Worm (Caenorhabditis elegans): ENCODE data around the gene col-117.

The col-117 gene

ce11 chrIV:8813614-8814013, 10.4 kb downstream of the col-117 start, which contains the start of gene exc-5 (continued):
- no peak for TF ChIP-seq nhr-179 (tag; optimal IDR thresholded peaks at IDR 0.05)
- TF ChIP-seq snpc-3.4 (tag; optimal IDR thresholded peaks at IDR 0.05) = no peak
- TF ChIP-seq lin-26 (GFP tag; IDR thresholded peaks at IDR 0.05) = no peak
- no peak for TF ChIP-seq mel-28 (tag; optimal IDR thresholded peaks at IDR 0.05; ENCODE audit: borderline replicate concordance)
- no peak for TF ChIP-seq madf-3 (GFP tag; IDR thresholded peaks at IDR 0.05)
- no peak for TF ChIP-seq atf-7 (tag; optimal IDR thresholded peaks at IDR 0.05)
- no peak for TF ChIP-seq athp-1 (tag; optimal IDR thresholded peaks at IDR 0.05)
- no peak for TF ChIP-seq snpc-1.1 (tag; optimal IDR thresholded peaks at IDR 0.05; ENCODE audit: insufficient read depth)

ce11 chrIV:8807327-8807726, 16.7 kb downstream of the col-117 start:
- TF ChIP-seq madf-6 (GFP tag; IDR thresholded peaks at IDR 0.05) (no peak), nhr-80 (tag; optimal IDR thresholded peaks at IDR 0.05) (peak; percentile 35), lir-1 (GFP tag; conservative IDR thresholded peaks at IDR 0.05) (no peak), ceh-40 (GFP tag; IDR thresholded peaks at IDR 0.05) (no peak)

- TF ChIP-seq nhr-90 (tag; optimal IDR thresholded peaks at IDR 0.05) (no peak), dox-1 (GFP tag; IDR thresholded peaks at IDR 0.05) (no peak), ceh-91 (GFP tag; IDR thresholded peaks at IDR 0.05) (no peak), mcd-1 (GFP tag; IDR thresholded peaks at IDR 0.05) (no peak), madf-3 (GFP tag; IDR thresholded peaks at IDR 0.05) (no peak), T26A5.8 (tag; optimal IDR thresholded peaks at IDR 0.05) (no peak), pha-4 (tag; optimal IDR thresholded peaks at IDR 0.05) (no peak), C17E4.6 (GFP tag; IDR thresholded peaks at IDR 0.05) (no peak), egl-18 (GFP tag; IDR thresholded peaks at IDR 0.05) (no peak), gei-17 (GFP tag; optimal IDR thresholded peaks at IDR 0.05) (no peak), lin-35 (GFP tag; optimal IDR thresholded peaks at IDR 0.05) (no peak), xnd-1 (tag; optimal IDR thresholded peaks at IDR 0.05) (no peak)
Observed at ce11 chrIV:8798255-8798654, 25.7 kb downstream of the col-117 start, which contains the start of gene clec-182. Gene clec-182 (minus strand): TSS chrIV:8798355.

- no peak for TF ChIP-seq attf-3 (GFP tag; conservative IDR thresholded peaks at IDR 0.05)
- TF ChIP-seq somi-1 (GFP tag; optimal IDR thresholded peaks at IDR 0.05) = no peak
- TF ChIP-seq K12H6.12 (tag; optimal IDR thresholded peaks at IDR 0.05) = peak; percentile 16
Observed at ce11 chrIV:8796246-8796645, 27.7 kb downstream of the col-117 start.

- TF ChIP-seq ceh-40 (GFP tag; IDR thresholded peaks at IDR 0.05) (no peak), C06A6.2 (GFP tag; conservative IDR thresholded peaks at IDR 0.05) (peak; percentile 73), F39B2.1 (GFP tag; IDR thresholded peaks at IDR 0.05) (no peak), akir-1 (GFP tag; optimal IDR thresholded peaks at IDR 0.05) (no peak), rcor-1 (GFP tag; IDR thresholded peaks at IDR 0.05) (peak; percentile 22; the same call in 1 of the 2 replicates), sea-2 (GFP tag; IDR thresholded peaks at IDR 0.05) (no peak), sptf-2 (GFP tag; optimal IDR thresholded peaks at IDR 0.05) (no peak), ztf-26 (tag; optimal IDR thresholded peaks at IDR 0.05) (peak; percentile 93), D2030.7 (GFP tag; IDR thresholded peaks at IDR 0.05) (no peak), snpc-4 (GFP tag; optimal IDR thresholded peaks at IDR 0.05) (peak; percentile 36), snpc-4 (tag; optimal IDR thresholded peaks at IDR 0.05) (peak; percentile 1 to 71 (median 68)), F57C9.4 (tag; optimal IDR thresholded peaks at IDR 0.05) (no peak), somi-1 (GFP tag; optimal IDR thresholded peaks at IDR 0.05) (peak; percentile 94), xnd-1 (tag; optimal IDR thresholded peaks at IDR 0.05) (no peak), aptf-3 (GFP tag; IDR thresholded peaks at IDR 0.05) (no peak), madf-10 (tag; optimal IDR thresholded peaks at IDR 0.05) (peak; percentile 89), cebp-2 (GFP tag; IDR thresholded peaks at IDR 0.05) (no peak), him-1 (tag; optimal IDR thresholded peaks at IDR 0.05) (no peak), ceh-79 (tag; optimal IDR thresholded peaks at IDR 0.05) (no peak), B0019.2 (GFP tag; conservative IDR thresholded peaks at IDR 0.05) (no peak)
Observed at ce11 chrIV:8794895-8795665, 28.9 kb downstream of the col-117 start.
